Worm (Caenorhabditis elegans) whole organism, L4 larva: ENCODE data around the gene rif-1.1.
A peak's percentile ranks its signal among the peaks of the same experiment; 100 is the strongest.

Source experiments
- F26F4.8 ChIP-seq: fragments of 200-800 bp; sonication (Bioruptor generic); conservative IDR thresholded peaks from 2 replicates; pipeline ENCODE4 v1.3.6; 2022; ENCODE audit warnings: missing genetic modification characterization, missing compliant biosample characterization
- aly-2 ChIP-seq: sonication (generic microtip); optimal IDR thresholded peaks from 2 replicates; lab custom pipeline; 2018; ENCODE audit warnings: missing biosample characterization, missing genetic modification characterization
- arid-1 ChIP-seq: fragments of 200-800 bp; sonication (Bioruptor generic); conservative IDR thresholded peaks from 2 replicates; pipeline ENCODE4 v1.3.6; 2022; ENCODE audit warnings: missing genetic modification reagents, missing genetic modification characterization, missing compliant biosample characterization
- cey-2 ChIP-seq: sonication (generic microtip); optimal IDR thresholded peaks from 3 replicates; lab custom pipeline; 2017; ENCODE audit warnings: missing genetic modification characterization, mild to moderate bottlenecking, missing compliant biosample characterization, antibody characterized with exemption, borderline replicate concordance; ENCODE audit not compliant: insufficient read depth
- daf-12 ChIP-seq: fragments of 150-350 bp; optimal IDR thresholded peaks from 2 replicates; lab custom pipeline; 2014; ENCODE audit warnings: missing biosample characterization, missing genetic modification reagents, missing genetic modification characterization
- daf-16 ChIP-seq, 3 experiments: sonication (generic microtip); optimal IDR thresholded peaks; 2 replicates each; lab custom pipeline; 2016 to 2017; ENCODE audit warnings: missing genetic modification characterization in 3 of 3, missing genetic modification reagents in 3 of 3, mild to moderate bottlenecking in 2 of 3, missing compliant biosample characterization in 2 of 3, missing biosample characterization in 1 of 3, moderate library complexity in 1 of 3
- daf-8 ChIP-seq: fragments of 200-800 bp; sonication (Bioruptor generic); IDR thresholded peaks from 2 replicates; pipeline ENCODE4 v1.3.6; 2022; ENCODE audit warnings: missing genetic modification characterization, missing compliant biosample characterization
- dmd-6 ChIP-seq: fragments of 200-800 bp; sonication (Bioruptor generic); IDR thresholded peaks from 2 replicates; pipeline ENCODE4 v1.3.6; 2022; ENCODE audit warnings: missing genetic modification reagents, missing genetic modification characterization, missing compliant biosample characterization
- dpl-1 ChIP-seq: fragments of 150-350 bp; optimal IDR thresholded peaks from 2 replicates; lab custom pipeline; 2014; ENCODE audit warnings: missing biosample characterization, missing genetic modification reagents, missing genetic modification characterization
- duxl-1 ChIP-seq: sonication (generic microtip); optimal IDR thresholded peaks from 2 replicates; lab custom pipeline; 2016; ENCODE audit warnings: mild to moderate bottlenecking, missing genetic modification characterization, moderate library complexity, missing compliant biosample characterization; ENCODE audit not compliant: poor library complexity
- dve-1 ChIP-seq: sonication (generic microtip); optimal IDR thresholded peaks from 2 replicates; lab custom pipeline; 2017; ENCODE audit warnings: antibody characterized with exemption, mild to moderate bottlenecking, missing genetic modification characterization, missing compliant biosample characterization; ENCODE audit not compliant: insufficient read depth
- fos-1 ChIP-seq: fragments of 150-350 bp; optimal IDR thresholded peaks from 2 replicates; lab custom pipeline; 2014; ENCODE audit warnings: missing biosample characterization, missing genetic modification characterization
- hif-1 ChIP-seq, 2 experiments: sonication (generic microtip); optimal IDR thresholded peaks; 2 replicates each; lab custom pipeline; 2016 to 2017; ENCODE audit warnings: missing compliant biosample characterization in 2 of 2, missing genetic modification characterization in 2 of 2, missing genetic modification reagents in 2 of 2, missing genotype in 2 of 2, mild to moderate bottlenecking in 1 of 2
- hlh-11 ChIP-seq: fragments of 200-800 bp; sonication (Bioruptor generic); optimal IDR thresholded peaks from 2 replicates; lab custom pipeline; 2018; ENCODE audit warnings: mild to moderate bottlenecking, missing genetic modification characterization, missing compliant biosample characterization
- hmg-1.1 ChIP-seq: fragments of 200-800 bp; sonication (Bioruptor generic); IDR thresholded peaks from 2 replicates; pipeline ENCODE4 v1.3.6; 2022; ENCODE audit warnings: missing genetic modification reagents, missing genetic modification characterization, missing compliant biosample characterization
- lim-7 ChIP-seq: fragments of 200-800 bp; sonication (Bioruptor generic); IDR thresholded peaks from 2 replicates; pipeline ENCODE4 v1.3.6; 2022; ENCODE audit warnings: missing genetic modification characterization, missing compliant biosample characterization
- lin-38 ChIP-seq: fragments of 200-800 bp; sonication (Bioruptor generic); IDR thresholded peaks from 2 replicates; pipeline ENCODE4 v1.3.6; 2022; ENCODE audit warnings: missing genetic modification reagents, missing genetic modification characterization, missing compliant biosample characterization
- lir-3 ChIP-seq: sonication (generic microtip); optimal IDR thresholded peaks from 2 replicates; lab custom pipeline; 2016; ENCODE audit warnings: mild to moderate bottlenecking, missing genetic modification characterization, missing compliant biosample characterization
- lsy-2 ChIP-seq, 2 experiments: fragments of 150-350 bp in 1 of 2; sonication (generic microtip) in 1 of 2; optimal IDR thresholded peaks; 2 replicates each; lab custom pipeline; 2014 to 2017; ENCODE audit warnings: missing biosample characterization in 2 of 2, missing genetic modification characterization in 2 of 2
- madf-5 ChIP-seq, 2 experiments: fragments of 200-800 bp; sonication (Bioruptor generic); IDR thresholded peaks; 2 replicates each; pipeline ENCODE4 v1.3.6; 2022; ENCODE audit warnings: missing compliant biosample characterization in 2 of 2, missing genetic modification characterization in 2 of 2
- mes-2 ChIP-seq: sonication (generic microtip); optimal IDR thresholded peaks from 2 replicates; lab custom pipeline; 2016; ENCODE audit warnings: missing genotype, mild to moderate bottlenecking, missing genetic modification characterization, missing compliant biosample characterization; ENCODE audit not compliant: poor library complexity, severe bottlenecking
- nhr-102 ChIP-seq: sonication (generic microtip); optimal IDR thresholded peaks from 2 replicates; lab custom pipeline; 2016; ENCODE audit warnings: mild to moderate bottlenecking, missing genetic modification characterization, moderate library complexity, missing compliant biosample characterization
- nhr-11 ChIP-seq: fragments of 150-350 bp; optimal IDR thresholded peaks from 2 replicates; lab custom pipeline; 2014; ENCODE audit warnings: missing biosample characterization, missing genetic modification characterization
- nhr-28 ChIP-seq: fragments of 150-350 bp; optimal IDR thresholded peaks from 2 replicates; lab custom pipeline; 2014; ENCODE audit warnings: missing biosample characterization, missing genetic modification characterization
- nhr-42 ChIP-seq: fragments of 200-800 bp; sonication (Bioruptor generic); IDR thresholded peaks from 2 replicates; pipeline ENCODE4 v1.3.6; 2022; ENCODE audit warnings: missing genetic modification characterization, missing compliant biosample characterization
- nhr-6 ChIP-seq: fragments of 150-350 bp; optimal IDR thresholded peaks from 2 replicates; lab custom pipeline; 2014; ENCODE audit warnings: missing biosample characterization, missing genetic modification characterization
- nhr-76 ChIP-seq: fragments of 150-350 bp; optimal IDR thresholded peaks from 2 replicates; lab custom pipeline; 2014; ENCODE audit warnings: missing biosample characterization, missing genetic modification characterization
- pha-4 ChIP-seq, 2 experiments: fragments of 150-350 bp in 1 of 2; fragments of 200-800 bp in 1 of 2; sonication (Bioruptor generic) in 1 of 2; IDR thresholded peaks in 1 of 2; optimal IDR thresholded peaks in 1 of 2; 2 replicates each; pipeline versions ENCODE4 v1.3.6 to Lab custom; 2014 to 2022; ENCODE audit warnings: missing genetic modification characterization in 2 of 2, missing genetic modification reagents in 2 of 2, missing biosample characterization in 1 of 2, missing compliant biosample characterization in 1 of 2
- set-16 ChIP-seq: fragments of 200-800 bp; sonication (Bioruptor generic); IDR thresholded peaks from 2 replicates; pipeline ENCODE4 v1.3.6; 2022; ENCODE audit warnings: missing genetic modification reagents, missing genetic modification characterization, missing compliant biosample characterization
- snpc-1.2 ChIP-seq: fragments of 200-800 bp; sonication (Bioruptor generic); IDR thresholded peaks from 2 replicates; pipeline ENCODE4 v1.3.6; 2022; ENCODE audit warnings: missing genetic modification reagents, missing genetic modification characterization, missing compliant biosample characterization
- spr-1 ChIP-seq: sonication (generic microtip); optimal IDR thresholded peaks from 2 replicates; lab custom pipeline; 2016; ENCODE audit warnings: mild to moderate bottlenecking, missing genetic modification characterization, missing compliant biosample characterization
- unc-130 ChIP-seq: sonication (generic microtip); optimal IDR thresholded peaks from 2 replicates; lab custom pipeline; 2016; ENCODE audit warnings: missing genetic modification reagents, missing genetic modification characterization, missing compliant biosample characterization
- unc-62 ChIP-seq, 3 experiments: fragments of 150-350 bp in 1 of 3; sonication (generic microtip); optimal IDR thresholded peaks in 2 of 3; peaks in 1 of 3; 1 replicate in 1 of 3; 2 replicates in 2 of 3; lab custom pipeline; 2014 to 2017; ENCODE audit warnings: missing biosample characterization in 3 of 3, missing genetic modification characterization in 3 of 3, missing genetic modification reagents in 3 of 3, missing genotype in 1 of 3
- zfp-2 ChIP-seq: sonication (generic microtip); optimal IDR thresholded peaks from 2 replicates; lab custom pipeline; 2016; ENCODE audit warnings: mild to moderate bottlenecking, missing genetic modification characterization, missing compliant biosample characterization
- zip-2 ChIP-seq: fragments of 150-350 bp; optimal IDR thresholded peaks from 2 replicates; lab custom pipeline; 2014; ENCODE audit warnings: missing biosample characterization, missing genetic modification characterization

The rif-1.1 gene

DNA sequence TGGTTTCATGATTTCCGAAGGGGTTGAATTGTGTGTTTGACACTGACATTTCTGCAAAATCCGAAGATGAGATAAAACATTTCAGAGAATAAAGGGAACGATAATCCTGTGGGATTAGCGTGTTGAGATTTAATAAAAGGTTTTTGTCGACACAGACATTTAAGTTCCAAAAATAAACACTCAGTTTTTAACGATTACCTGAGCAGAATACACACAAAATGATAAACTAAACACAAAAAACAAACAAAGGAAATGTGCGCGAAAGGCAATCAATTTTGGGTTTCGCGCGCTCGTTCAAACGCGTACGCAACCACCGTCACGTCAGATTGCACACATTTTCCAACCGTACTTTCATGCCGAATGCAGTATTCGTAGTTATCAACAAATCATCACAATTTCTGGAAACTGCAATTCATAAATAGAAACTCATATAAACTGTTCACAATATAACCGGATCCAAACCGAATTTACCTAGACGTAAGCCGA is at the start of gene rif-1.1:
Gene rif-1.1 (minus strand): TSS at position 51 of the 486 bp plus-strand sequence.
- TF ChIP-seq lim-7 (GFP tag; lab: Robert Waterston, UW), result no peak
- TF ChIP-seq daf-8 (GFP tag; lab: Robert Waterston, UW), result no peak
- TF ChIP-seq nhr-102 (tag; lab: Kevin White, UChicago), result no peak
- TF ChIP-seq hif-1 (tag; optimal IDR thresholded peaks at IDR 0.05; lab: Kevin White, UChicago), result no peak
- TF ChIP-seq unc-62 (GFP tag; optimal IDR thresholded peaks at IDR 0.05 in 1 of 2; lab: Kevin White, UChicago), result peak in 1 of 2 experiments; percentile 79
- no peak for TF ChIP-seq unc-62 (tag; optimal IDR thresholded peaks at IDR 0.05; lab: Kevin White, UChicago)
- no peak for TF ChIP-seq fos-1 (tag; lab: Kevin White, UChicago)
- no peak for TF ChIP-seq cey-2 (tag; lab: Kevin White, UChicago)
- TF ChIP-seq lin-38, result peak; percentile 29
- TF ChIP-seq nhr-6, result peak; percentile 1
- TF ChIP-seq dpl-1 (GFP tag; lab: Kevin White, UChicago), result peak; percentile 84
- TF ChIP-seq daf-16 (GFP tag; optimal IDR thresholded peaks at IDR 0.05; lab: Kevin White, UChicago), result no peak
- peak; percentile 51 for TF ChIP-seq daf-16 (tag; optimal IDR thresholded peaks at IDR 0.05; lab: Kevin White, UChicago)
- peak; percentile 45 for TF ChIP-seq dve-1 (tag; lab: Kevin White, UChicago)
- TF ChIP-seq hmg-1.1, result 0 out of 2 replicates have a peak, but pooled peaks have one; percentile 36
- no peak for TF ChIP-seq zip-2 (tag; lab: Kevin White, UChicago)
- TF ChIP-seq nhr-11 (tag; lab: Kevin White, UChicago), result no peak
- no peak for TF ChIP-seq aly-2 (tag; lab: Kevin White, UChicago)
- TF ChIP-seq pha-4 (GFP tag; IDR thresholded peaks at IDR 0.05; lab: Robert Waterston, UW), result no peak
- TF ChIP-seq pha-4 (tag; optimal IDR thresholded peaks at IDR 0.05; lab: Kevin White, UChicago), result peak; percentile 47
- peak; percentile 76 for TF ChIP-seq snpc-1.2 (GFP tag; lab: Robert Waterston, UW)
- TF ChIP-seq dmd-6 (GFP tag; lab: Robert Waterston, UW), result peak; percentile 22; the same call in 1 of the 2 replicates
- TF ChIP-seq mes-2 (tag; lab: Kevin White, UChicago), result peak; percentile 79
- no peak for TF ChIP-seq nhr-42 (GFP tag; lab: Robert Waterston, UW)
- peak; percentile 47 for TF ChIP-seq unc-130 (GFP tag; lab: Kevin White, UChicago)
- peak in 1 of 2 experiments; percentile 85 for TF ChIP-seq lsy-2 (tag; optimal IDR thresholded peaks at IDR 0.05; lab: Kevin White, UChicago)
- TF ChIP-seq F26F4.8 (GFP tag; lab: Robert Waterston, UW), result no peak
- TF ChIP-seq nhr-28 (tag; lab: Kevin White, UChicago), result peak; percentile 75
- no peak for TF ChIP-seq nhr-76 (tag; lab: Kevin White, UChicago)
- TF ChIP-seq hlh-11, result peak; percentile 37
- TF ChIP-seq daf-12 (tag; lab: Kevin White, UChicago), result no peak

DNA sequence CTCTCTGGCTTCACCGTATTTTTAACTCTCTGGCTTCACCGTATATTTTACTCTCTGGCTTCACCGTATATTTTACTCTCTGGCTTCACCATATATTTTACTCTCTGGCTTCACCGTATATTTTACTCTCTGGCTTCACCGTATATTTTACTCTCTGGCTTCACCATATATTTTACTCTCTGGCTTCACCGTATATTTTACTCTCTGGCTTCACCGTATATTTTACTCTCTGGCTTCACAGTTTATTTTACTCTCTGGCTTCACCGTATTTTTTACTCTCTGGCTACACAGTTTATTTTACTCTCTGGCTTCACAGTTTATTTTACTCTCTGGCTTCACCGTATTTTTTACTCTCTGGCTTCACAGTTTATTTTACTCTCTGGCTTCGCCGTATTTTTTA is 31.6 kb upstream of the rif-1.1 start:
- peak; percentile 41; the same call in 1 of the 2 replicates for TF ChIP-seq set-16

DNA sequence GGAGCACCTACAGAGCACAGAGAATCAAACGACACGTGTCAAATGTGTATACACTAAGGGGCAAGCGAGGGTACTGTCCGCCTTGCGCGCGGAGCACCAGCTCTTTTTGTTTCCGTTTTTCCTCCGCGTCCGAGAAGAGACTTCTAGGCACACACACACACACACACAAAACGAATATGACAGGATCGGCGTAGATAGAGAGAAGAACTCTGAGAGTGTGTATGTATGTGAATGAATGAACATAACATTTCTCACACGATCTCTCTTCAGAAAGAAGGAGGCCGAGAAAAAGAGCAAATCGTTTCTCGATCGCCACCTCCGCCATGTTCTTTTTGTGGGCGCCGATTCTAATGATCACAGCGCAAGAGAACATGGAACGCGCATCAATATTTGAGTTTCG is 29.6 kb upstream of the rif-1.1 start, which contains the start of gene nas-6:
Gene nas-6 (minus strand): TSS at position 101 of the 400 bp plus-strand sequence.
- TF ChIP-seq mes-2 (tag; lab: Kevin White, UChicago) (no peak), lir-3 (tag; lab: Kevin White, UChicago) (no peak), spr-1 (tag; lab: Kevin White, UChicago) (no peak), hlh-11 (no peak), zfp-2 (tag; lab: Kevin White, UChicago) (no peak), pha-4 (GFP tag; IDR thresholded peaks at IDR 0.05; lab: Robert Waterston, UW) (no peak), pha-4 (tag; optimal IDR thresholded peaks at IDR 0.05; lab: Kevin White, UChicago) (no peak), duxl-1 (tag; lab: Kevin White, UChicago) (no peak), madf-5 (GFP tag; IDR thresholded peaks at IDR 0.05; lab: Robert Waterston, UW) (no peak), arid-1 (GFP tag; lab: Robert Waterston, UW) (no peak)
